Fruit fly (Drosophila melanogaster): ENCODE results near the gene Septin2.
A peak's percentile ranks its signal among the peaks of the same experiment; 100 is the strongest.

The Septin2 gene

dm6 chr3R:20557415-20558105 lies 30.6 kb downstream of the Septin2 start, which contains the start of the genes DPCoAC and CG5180 (continued):
- TF ChIP-seq Neu2 (GFP tag; optimal IDR thresholded peaks at IDR 0.05; ENCODE audit: borderline replicate concordance) (no peak), CG17385 (GFP tag; optimal IDR thresholded peaks at IDR 0.05) (peak; percentile 33), NC2β (GFP tag; optimal IDR thresholded peaks at IDR 0.05) (peak; percentile 30), CG4730 (GFP tag; IDR thresholded peaks at IDR 0.05) (peak; percentile 56; the same call in 1 of the 2 replicates), kay (GFP tag; optimal IDR thresholded peaks at IDR 0.05) (peak; percentile 5), CG6854 (GFP tag; optimal IDR thresholded peaks at IDR 0.05) (peak; percentile 57), ara (GFP tag; IDR thresholded peaks at IDR 0.05) (peak; percentile 58), CG30020 (tag; optimal IDR thresholded peaks at IDR 0.05) (peak; percentile 32), zen2 (GFP tag; IDR thresholded peaks at IDR 0.05; ENCODE audit: partially characterized antibody) (0 out of 3 replicates have a peak, but pooled peaks have one; percentile 5), kni (GFP tag; optimal IDR thresholded peaks at IDR 0.05) (peak; percentile 47), CG2129 (GFP tag; IDR thresholded peaks at IDR 0.05; ENCODE audit: partially characterized antibody) (no peak), CG43689 (GFP tag; IDR thresholded peaks at IDR 0.05) (0 out of 2 replicates have a peak, but pooled peaks have one; percentile 33), Lpt (GFP tag; optimal IDR thresholded peaks at IDR 0.05) (no peak), CG3847 (GFP tag; IDR thresholded peaks at IDR 0.05) (peak; percentile 89), Spps (tag; optimal IDR thresholded peaks at IDR 0.05) (no peak), CG31441 (GFP tag; IDR thresholded peaks at IDR 0.05) (peak; percentile 59; the same call in 1 of the 2 replicates), crc (GFP tag; optimal IDR thresholded peaks at IDR 0.05) (peak; percentile 62), pnt (GFP tag; optimal IDR thresholded peaks at IDR 0.05) (peak; percentile 8), cad (GFP tag; optimal IDR thresholded peaks at IDR 0.05) (no peak), croc (GFP tag; conservative IDR thresholded peaks at IDR 0.05) (peak; percentile 35; the same call in 1 of the 3 replicates), CG14965 (GFP tag; optimal IDR thresholded peaks at IDR 0.05; ENCODE audit: borderline replicate concordance) (peak; percentile 16), CG12391 (tag; optimal IDR thresholded peaks at IDR 0.05) (peak; percentile 60), gsb (GFP tag; IDR thresholded peaks at IDR 0.05) (0 out of 2 replicates have a peak, but pooled peaks have one; percentile 40), CG17186 (GFP tag; optimal IDR thresholded peaks at IDR 0.05) (peak; percentile 71), CG12744 (GFP tag; optimal IDR thresholded peaks at IDR 0.05) (no peak), Deaf1 (tag; optimal IDR thresholded peaks at IDR 0.05) (peak; percentile 25), CG34376 (GFP tag; optimal IDR thresholded peaks at IDR 0.05) (peak; percentile 60), Gsc (GFP tag; IDR thresholded peaks at IDR 0.05) (no peak), CG32532 (GFP tag; IDR thresholded peaks at IDR 0.05) (peak; percentile 86), ac (GFP tag; optimal IDR thresholded peaks at IDR 0.05) (no peak), CG31224 (GFP tag; IDR thresholded peaks at IDR 0.05) (peak; percentile 40), stwl (tag; optimal IDR thresholded peaks at IDR 0.05) (peak; percentile 47), CG16779 (GFP tag; IDR thresholded peaks at IDR 0.05) (peak; percentile 79), CTCF (GFP tag; optimal IDR thresholded peaks at IDR 0.05) (peak; percentile 56), BtbVII (GFP tag; optimal IDR thresholded peaks at IDR 0.05) (no peak), fd64A (GFP tag; optimal IDR thresholded peaks at IDR 0.05) (no peak), bbx (GFP tag; IDR thresholded peaks at IDR 0.05; ENCODE audit: partially characterized antibody) (peak; percentile 76), Ada2b (GFP tag; IDR thresholded peaks at IDR 0.05) (peak; percentile 71), CG11723 (GFP tag; optimal IDR thresholded peaks at IDR 0.05) (peak; percentile 53), btn (GFP tag; optimal IDR thresholded peaks at IDR 0.05) (no peak), CG8944 (GFP tag; optimal IDR thresholded peaks at IDR 0.05) (peak; percentile 81), CG6175 (GFP tag; IDR thresholded peaks at IDR 0.05) (peak; percentile 72; the same call in 2 of the 3 replicates), CG10209 (GFP tag; optimal IDR thresholded peaks at IDR 0.05) (peak; percentile 28), nom (GFP tag; optimal IDR thresholded peaks at IDR 0.05) (peak; percentile 48), Sox100B (GFP tag; optimal IDR thresholded peaks at IDR 0.05) (peak; percentile 48), CG2116 (GFP tag; optimal IDR thresholded peaks at IDR 0.05) (peak; percentile 54), nerfin-2 (GFP tag; IDR thresholded peaks at IDR 0.05; ENCODE audit: partially characterized antibody) (peak; percentile 61), bab2 (GFP tag; optimal IDR thresholded peaks at IDR 0.05) (peak; percentile 51), Blimp-1 (GFP tag; optimal IDR thresholded peaks at IDR 0.05) (peak; percentile 7)
